Worm (Caenorhabditis elegans) whole organism, L3 larva: ENCODE results near the gene F19C7.4.

ENCODE experiments used
- R02D3.7 ChIP-seq: fragments of 150-350 bp; optimal IDR thresholded peaks from 2 replicates; lab custom pipeline; 2014; ENCODE audit warnings: missing biosample characterization, missing genetic modification characterization
- ZK546.5 ChIP-seq: sonication (generic microtip); optimal IDR thresholded peaks from 2 replicates; lab custom pipeline; 2017; ENCODE audit warnings: missing biosample characterization, missing genetic modification characterization
- ama-1 ChIP-seq: fragments of 150-350 bp; optimal IDR thresholded peaks from 2 replicates; lab custom pipeline; 2018
- ceh-28 ChIP-seq: fragments of 150-350 bp; optimal IDR thresholded peaks from 2 replicates; lab custom pipeline; 2014; ENCODE audit warnings: missing biosample characterization, missing genetic modification reagents, missing genetic modification characterization
- ceh-82 ChIP-seq: fragments of 150-350 bp; optimal IDR thresholded peaks from 2 replicates; lab custom pipeline; 2014; ENCODE audit warnings: missing biosample characterization, missing genetic modification characterization
- ceh-9 ChIP-seq: sonication (generic microtip); optimal IDR thresholded peaks from 2 replicates; lab custom pipeline; 2018; ENCODE audit warnings: missing biosample characterization, missing genetic modification characterization
- egl-27 ChIP-seq: sonication (generic microtip); optimal IDR thresholded peaks from 4 replicates; lab custom pipeline; 2017; ENCODE audit warnings: missing biosample characterization, missing genetic modification reagents, missing genetic modification characterization
- elt-1 ChIP-seq: fragments of 150-350 bp; optimal IDR thresholded peaks from 2 replicates; lab custom pipeline; 2014; ENCODE audit warnings: missing biosample characterization, missing genetic modification characterization
- elt-2 ChIP-seq: sonication (generic microtip); optimal IDR thresholded peaks from 2 replicates; lab custom pipeline; 2016; ENCODE audit warnings: missing genetic modification reagents, mild to moderate bottlenecking, missing genetic modification characterization, missing compliant biosample characterization
- elt-3 ChIP-seq, 3 experiments: fragments of 150-350 bp in 1 of 3; sonication (generic microtip) in 2 of 3; optimal IDR thresholded peaks; 2 replicates in 2 of 3; 4 replicates in 1 of 3; lab custom pipeline; 2014 to 2017; ENCODE audit warnings: missing biosample characterization in 3 of 3, missing genetic modification characterization in 3 of 3
- fkh-10 ChIP-seq: sonication (generic microtip); optimal IDR thresholded peaks from 2 replicates; lab custom pipeline; 2017; ENCODE audit warnings: missing biosample characterization, missing genetic modification reagents, missing genetic modification characterization
- fos-1 ChIP-seq: fragments of 150-350 bp; optimal IDR thresholded peaks from 2 replicates; lab custom pipeline; 2014; ENCODE audit warnings: missing biosample characterization, missing genetic modification characterization
- hmg-11 ChIP-seq: sonication (generic microtip); optimal IDR thresholded peaks from 2 replicates; lab custom pipeline; 2016; ENCODE audit warnings: missing genetic modification characterization, missing compliant biosample characterization
- jun-1 ChIP-seq: fragments of 150-350 bp; optimal IDR thresholded peaks from 2 replicates; lab custom pipeline; 2014; ENCODE audit warnings: missing biosample characterization, missing genetic modification reagents, missing genetic modification characterization
- lin-15B ChIP-seq: fragments of 150-350 bp; optimal IDR thresholded peaks from 2 replicates; lab custom pipeline; 2014; ENCODE audit warnings: missing biosample characterization, missing genetic modification characterization
- lsy-12 ChIP-seq: sonication (generic microtip); optimal IDR thresholded peaks from 2 replicates; lab custom pipeline; 2016; ENCODE audit warnings: mild to moderate bottlenecking, missing genetic modification characterization, missing compliant biosample characterization
- mml-1 ChIP-seq: fragments of 150-350 bp; sonication (generic microtip); optimal IDR thresholded peaks from 3 replicates; lab custom pipeline; 2014; ENCODE audit warnings: missing biosample characterization, missing genetic modification characterization
- nhr-11 ChIP-seq: fragments of 150-350 bp; optimal IDR thresholded peaks from 2 replicates; lab custom pipeline; 2014; ENCODE audit warnings: missing biosample characterization, missing genetic modification characterization
- nhr-12 ChIP-seq: fragments of 150-350 bp; optimal IDR thresholded peaks from 2 replicates; lab custom pipeline; 2014; ENCODE audit warnings: missing biosample characterization, missing genetic modification characterization
- nhr-23 ChIP-seq: fragments of 150-350 bp; optimal IDR thresholded peaks from 2 replicates; lab custom pipeline; 2014; ENCODE audit warnings: missing biosample characterization, missing genetic modification reagents, missing genetic modification characterization
- nhr-25 ChIP-seq: sonication (generic microtip); optimal IDR thresholded peaks from 2 replicates; lab custom pipeline; 2017; ENCODE audit warnings: missing biosample characterization, missing genetic modification characterization
- nhr-43 ChIP-seq: sonication (generic microtip); optimal IDR thresholded peaks from 2 replicates; lab custom pipeline; 2016; ENCODE audit warnings: mild to moderate bottlenecking, missing genetic modification characterization, missing compliant biosample characterization; ENCODE audit not compliant: poor library complexity, severe bottlenecking
- nhr-67 ChIP-seq: fragments of 150-350 bp; optimal IDR thresholded peaks from 2 replicates; lab custom pipeline; 2014; ENCODE audit warnings: missing biosample characterization, missing genetic modification characterization
- nhr-76 ChIP-seq: fragments of 150-350 bp; sonication (generic microtip); optimal IDR thresholded peaks from 5 replicates; lab custom pipeline; 2014; ENCODE audit warnings: missing biosample characterization, missing genetic modification characterization
- pha-4 ChIP-seq: fragments of 150-350 bp; optimal IDR thresholded peaks from 2 replicates; lab custom pipeline; 2014; ENCODE audit warnings: missing biosample characterization, missing genetic modification reagents, missing genetic modification characterization
- pqm-1 ChIP-seq: fragments of 150-350 bp; optimal IDR thresholded peaks from 2 replicates; lab custom pipeline; 2017; ENCODE audit warnings: missing biosample characterization, missing genetic modification characterization, inconsistent platforms
- sea-2 ChIP-seq: fragments of 150-350 bp; sonication (generic microtip); optimal IDR thresholded peaks from 4 replicates; lab custom pipeline; 2014; ENCODE audit warnings: missing biosample characterization, missing genetic modification reagents, missing genetic modification characterization
- unc-39 ChIP-seq: sonication (generic microtip); optimal IDR thresholded peaks from 4 replicates; lab custom pipeline; 2017; ENCODE audit warnings: missing biosample characterization, missing genetic modification characterization
- zag-1 ChIP-seq: fragments of 150-350 bp; optimal IDR thresholded peaks from 2 replicates; lab custom pipeline; 2014; ENCODE audit warnings: missing biosample characterization, missing genetic modification characterization
- ztf-4 ChIP-seq: fragments of 150-350 bp; optimal IDR thresholded peaks from 2 replicates; lab custom pipeline; 2014; ENCODE audit warnings: missing biosample characterization, missing genetic modification characterization

Gene F19C7.4

DNA sequence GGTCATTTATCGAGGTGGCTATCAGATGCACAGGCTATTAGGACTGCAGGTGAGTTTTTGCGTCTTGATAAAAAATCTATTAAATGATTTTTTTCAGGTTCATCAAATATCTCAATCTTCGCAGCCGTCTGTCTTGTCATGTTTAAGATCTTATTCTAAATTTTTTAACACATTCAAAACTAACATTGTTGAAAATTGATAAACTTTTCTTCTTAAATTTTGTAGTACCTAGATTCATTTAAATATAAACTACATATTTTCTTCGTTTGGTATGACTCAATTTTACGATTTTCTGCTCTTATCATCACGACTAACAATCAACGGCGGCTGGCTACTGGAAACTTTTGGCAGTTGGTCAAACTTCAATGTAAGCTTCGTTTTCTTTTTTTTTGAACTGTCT is at the start of gene F19C7.4:
Gene F19C7.4 (plus strand): TSS at position 301 of the 400 bp plus-strand sequence.
- no peak for TF ChIP-seq mml-1 (tag; lab: Kevin White, UChicago)

DNA sequence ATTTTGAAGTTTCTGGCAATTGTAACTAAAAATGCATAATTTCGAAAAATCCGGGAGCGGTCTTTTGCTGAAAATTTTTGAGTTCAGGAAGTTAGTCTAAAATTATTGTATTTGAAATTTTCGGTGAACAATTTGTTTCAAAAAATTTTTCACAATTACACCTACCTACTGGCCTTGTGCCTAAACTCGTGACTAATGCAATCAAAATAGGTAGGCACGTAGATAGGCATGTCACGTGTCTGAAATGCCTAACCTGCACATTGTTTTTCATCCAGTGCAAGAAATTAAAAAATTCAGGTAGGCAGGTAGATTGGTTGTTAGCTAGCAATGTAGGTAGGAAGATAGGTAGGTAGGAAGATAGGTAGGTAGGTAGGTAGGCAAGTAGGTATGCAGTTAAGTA is 45.5 kb upstream of the F19C7.4 start:
- TF ChIP-seq elt-1 (no peak), elt-2 (tag; lab: Kevin White, UChicago) (no peak), nhr-12 (tag; lab: Kevin White, UChicago) (no peak), ceh-9 (no peak), fkh-10 (GFP tag; lab: Kevin White, UChicago) (no peak), egl-27 (tag; lab: Kevin White, UChicago) (no peak), ceh-82 (tag; lab: Kevin White, UChicago) (no peak), nhr-43 (tag; lab: Kevin White, UChicago) (no peak), R02D3.7 (tag; lab: Kevin White, UChicago) (no peak), ceh-28 (tag; lab: Kevin White, UChicago) (no peak)

DNA sequence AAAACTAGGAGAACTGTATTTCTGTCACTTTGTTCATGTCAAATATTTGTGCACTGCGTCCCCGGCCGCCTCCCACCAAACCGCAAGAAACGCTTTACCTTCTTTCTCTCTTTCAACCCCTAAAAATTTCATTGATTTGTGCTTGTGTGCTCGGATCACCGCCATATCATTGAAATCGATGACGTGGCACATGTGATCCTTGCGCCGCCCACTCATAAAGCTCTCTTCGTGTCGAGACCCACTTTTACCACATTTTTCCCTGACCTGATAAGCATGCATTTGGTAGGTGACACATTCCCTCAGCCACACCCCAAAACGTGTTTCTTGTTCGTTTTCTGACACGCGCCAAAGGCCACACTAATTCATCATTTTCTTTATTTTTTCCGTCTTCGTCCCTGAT is 44.9 kb upstream of the F19C7.4 start:
- TF ChIP-seq ZK546.5 (tag; lab: Kevin White, UChicago), result no peak
- peak; percentile 48 for TF ChIP-seq pha-4 (tag; lab: Kevin White, UChicago)
- TF ChIP-seq nhr-25 (tag; lab: Kevin White, UChicago), result peak; percentile 6
- TF ChIP-seq fkh-10 (GFP tag; lab: Kevin White, UChicago), result no peak
- TF ChIP-seq nhr-11, result no peak
- peak; percentile 51 for TF ChIP-seq elt-2 (tag; lab: Kevin White, UChicago)

DNA sequence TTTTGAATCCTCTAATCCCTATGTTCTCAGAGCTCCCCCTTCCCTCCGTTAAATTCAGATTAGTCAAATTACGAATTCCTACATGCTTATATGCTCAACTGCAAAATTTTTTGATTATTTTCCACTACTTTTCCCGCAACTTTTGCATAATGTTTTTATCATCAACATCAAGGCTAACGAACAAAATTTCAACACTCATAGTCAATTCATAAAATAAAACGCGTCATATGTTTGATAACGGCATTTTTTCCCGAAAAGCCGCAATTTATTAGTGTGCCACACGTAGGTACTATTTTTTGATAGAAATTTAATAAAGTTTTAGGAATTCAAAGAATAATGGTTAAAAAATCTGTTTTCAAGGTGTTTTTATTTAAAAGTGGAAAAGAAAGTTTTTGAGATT is 43.5 kb upstream of the F19C7.4 start:
- TF ChIP-seq pqm-1 (tag; lab: Kevin White, UChicago), result peak; percentile 34
- TF ChIP-seq ceh-28 (tag; lab: Kevin White, UChicago), result no peak
- peak; percentile 35 for TF ChIP-seq elt-2 (tag; lab: Kevin White, UChicago)
- peak; percentile 18 for TF ChIP-seq pha-4 (tag; lab: Kevin White, UChicago)
- TF ChIP-seq, all 47 proteins: peak for 3

DNA sequence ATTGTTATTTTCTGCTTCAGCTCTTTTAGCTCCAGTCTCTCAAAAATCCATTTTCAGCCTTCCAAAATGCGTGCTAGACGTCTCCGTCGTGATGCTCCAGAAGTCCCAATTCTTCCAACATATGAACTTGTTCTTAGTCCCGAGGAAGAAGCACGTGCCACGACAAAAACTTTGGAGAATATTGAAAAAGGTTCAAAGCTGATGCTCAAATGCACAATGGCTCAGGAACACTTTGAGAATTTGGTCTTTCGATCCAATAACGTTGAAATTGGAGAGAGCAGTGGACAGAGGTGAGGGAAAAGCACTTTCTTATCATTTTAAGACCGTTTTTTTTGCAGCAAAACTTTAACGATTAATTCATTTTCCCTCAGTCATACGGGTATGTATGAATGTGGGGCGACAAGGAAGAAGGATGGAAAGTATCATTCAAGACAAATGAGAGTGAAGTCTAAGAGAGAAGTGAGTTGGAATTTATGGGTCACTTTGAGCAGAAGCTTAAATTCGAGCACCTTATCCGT is 40.0 kb upstream of the F19C7.4 start, which contains the start of gene igeg-1:
Gene igeg-1 (plus strand): TSS at position 51 of the 518 bp plus-strand sequence.
- TF ChIP-seq fos-1 (tag; lab: Kevin White, UChicago), result no peak
- no peak for TF ChIP-seq sea-2 (GFP tag; lab: Kevin White, UChicago)
- TF ChIP-seq nhr-23 (tag; lab: Kevin White, UChicago), result no peak
- no peak for TF ChIP-seq lin-15B
- peak; percentile 34 for TF ChIP-seq elt-2 (tag; lab: Kevin White, UChicago)
- no peak for TF ChIP-seq ZK546.5 (tag; lab: Kevin White, UChicago)
- TF ChIP-seq, all 47 proteins: peak for 1

ce11 chrIV:4564541-4564940 is 38.1 kb upstream of the F19C7.4 start:
- TF ChIP-seq unc-39 (tag; lab: Kevin White, UChicago), result no peak
- no peak for TF ChIP-seq nhr-76 (tag; lab: Kevin White, UChicago)
- TF ChIP-seq ama-1 (lab: Kevin White, UChicago), result no peak
- no peak for TF ChIP-seq egl-27 (tag; lab: Kevin White, UChicago)
- no peak for TF ChIP-seq elt-3 (tag; optimal IDR thresholded peaks at IDR 0.05; lab: Kevin White, UChicago)
- TF ChIP-seq elt-1, result no peak
- TF ChIP-seq nhr-67 (tag; lab: Kevin White, UChicago), result no peak
- TF ChIP-seq mml-1 (tag; lab: Kevin White, UChicago), result no peak
- no peak for TF ChIP-seq zag-1 (tag; lab: Kevin White, UChicago)
- no peak for TF ChIP-seq ztf-4
- no peak for TF ChIP-seq fkh-10 (GFP tag; lab: Kevin White, UChicago)
- TF ChIP-seq lsy-12 (tag; lab: Kevin White, UChicago), result no peak
- no peak for TF ChIP-seq hmg-11
- TF ChIP-seq jun-1 (tag; lab: Kevin White, UChicago), result no peak
- no peak for TF ChIP-seq nhr-23 (tag; lab: Kevin White, UChicago)
